Worm (Caenorhabditis elegans) whole organism, L3 larva: ENCODE results near the gene srz-94.

Experiments
- R02D3.7 ChIP-seq: fragments of 150-350 bp; optimal IDR thresholded peaks from 2 replicates; lab custom pipeline; 2014; ENCODE audit warnings: missing biosample characterization, missing genetic modification characterization
- ZK546.5 ChIP-seq: sonication (generic microtip); optimal IDR thresholded peaks from 2 replicates; lab custom pipeline; 2017; ENCODE audit warnings: missing biosample characterization, missing genetic modification characterization
- ama-1 ChIP-seq: fragments of 150-350 bp; optimal IDR thresholded peaks from 2 replicates; lab custom pipeline; 2018
- ceh-16 ChIP-seq: sonication (generic microtip); optimal IDR thresholded peaks from 2 replicates; lab custom pipeline; 2017; ENCODE audit warnings: missing biosample characterization, missing genetic modification characterization
- ceh-28 ChIP-seq: fragments of 150-350 bp; optimal IDR thresholded peaks from 2 replicates; lab custom pipeline; 2014; ENCODE audit warnings: missing biosample characterization, missing genetic modification reagents, missing genetic modification characterization
- ceh-82 ChIP-seq: fragments of 150-350 bp; optimal IDR thresholded peaks from 2 replicates; lab custom pipeline; 2014; ENCODE audit warnings: missing biosample characterization, missing genetic modification characterization
- ceh-9 ChIP-seq: sonication (generic microtip); optimal IDR thresholded peaks from 2 replicates; lab custom pipeline; 2018; ENCODE audit warnings: missing biosample characterization, missing genetic modification characterization
- egl-5 ChIP-seq: fragments of 150-350 bp; optimal IDR thresholded peaks from 2 replicates; lab custom pipeline; 2017; ENCODE audit warnings: missing biosample characterization, missing genetic modification reagents, missing genetic modification characterization, inconsistent platforms
- elt-1 ChIP-seq: fragments of 150-350 bp; optimal IDR thresholded peaks from 2 replicates; lab custom pipeline; 2014; ENCODE audit warnings: missing biosample characterization, missing genetic modification characterization
- elt-2 ChIP-seq: sonication (generic microtip); optimal IDR thresholded peaks from 2 replicates; lab custom pipeline; 2016; ENCODE audit warnings: missing genetic modification reagents, mild to moderate bottlenecking, missing genetic modification characterization, missing compliant biosample characterization
- eor-1 ChIP-seq, 2 experiments: fragments of 150-350 bp; optimal IDR thresholded peaks; 2 replicates each; lab custom pipeline; 2014 to 2018; ENCODE audit warnings: missing biosample characterization in 2 of 2, missing genetic modification characterization in 2 of 2
- fkh-10 ChIP-seq: sonication (generic microtip); optimal IDR thresholded peaks from 2 replicates; lab custom pipeline; 2017; ENCODE audit warnings: missing biosample characterization, missing genetic modification reagents, missing genetic modification characterization
- fos-1 ChIP-seq: fragments of 150-350 bp; optimal IDR thresholded peaks from 2 replicates; lab custom pipeline; 2014; ENCODE audit warnings: missing biosample characterization, missing genetic modification characterization
- hmg-11 ChIP-seq: sonication (generic microtip); optimal IDR thresholded peaks from 2 replicates; lab custom pipeline; 2016; ENCODE audit warnings: missing genetic modification characterization, missing compliant biosample characterization
- jun-1 ChIP-seq: fragments of 150-350 bp; optimal IDR thresholded peaks from 2 replicates; lab custom pipeline; 2014; ENCODE audit warnings: missing biosample characterization, missing genetic modification reagents, missing genetic modification characterization
- lin-15B ChIP-seq: fragments of 150-350 bp; optimal IDR thresholded peaks from 2 replicates; lab custom pipeline; 2014; ENCODE audit warnings: missing biosample characterization, missing genetic modification characterization
- lin-39 ChIP-seq: fragments of 150-350 bp; optimal IDR thresholded peaks from 2 replicates; lab custom pipeline; 2018; ENCODE audit warnings: missing biosample characterization, missing genetic modification reagents, missing genetic modification characterization
- mdl-1 ChIP-seq: fragments of 150-350 bp; optimal IDR thresholded peaks from 2 replicates; lab custom pipeline; 2014; ENCODE audit warnings: missing biosample characterization, missing genetic modification characterization
- nfya-1 ChIP-seq: sonication (generic microtip); optimal IDR thresholded peaks from 2 replicates; lab custom pipeline; 2017; ENCODE audit warnings: missing genetic modification characterization, mild to moderate bottlenecking, missing compliant biosample characterization, antibody characterized with exemption, moderate library complexity; ENCODE audit not compliant: insufficient read depth
- nhr-12 ChIP-seq: fragments of 150-350 bp; optimal IDR thresholded peaks from 2 replicates; lab custom pipeline; 2014; ENCODE audit warnings: missing biosample characterization, missing genetic modification characterization
- nhr-237 ChIP-seq: fragments of 150-350 bp; optimal IDR thresholded peaks from 2 replicates; lab custom pipeline; 2014; ENCODE audit warnings: missing biosample characterization, missing genetic modification characterization
- nhr-25 ChIP-seq: sonication (generic microtip); optimal IDR thresholded peaks from 2 replicates; lab custom pipeline; 2017; ENCODE audit warnings: missing biosample characterization, missing genetic modification characterization
- nhr-28 ChIP-seq: fragments of 150-350 bp; optimal IDR thresholded peaks from 2 replicates; lab custom pipeline; 2014; ENCODE audit warnings: missing biosample characterization, missing genetic modification characterization
- nhr-43 ChIP-seq: sonication (generic microtip); optimal IDR thresholded peaks from 2 replicates; lab custom pipeline; 2016; ENCODE audit warnings: mild to moderate bottlenecking, missing genetic modification characterization, missing compliant biosample characterization; ENCODE audit not compliant: poor library complexity, severe bottlenecking
- nhr-67 ChIP-seq: fragments of 150-350 bp; optimal IDR thresholded peaks from 2 replicates; lab custom pipeline; 2014; ENCODE audit warnings: missing biosample characterization, missing genetic modification characterization
- nhr-76 ChIP-seq: fragments of 150-350 bp; sonication (generic microtip); optimal IDR thresholded peaks from 5 replicates; lab custom pipeline; 2014; ENCODE audit warnings: missing biosample characterization, missing genetic modification characterization
- nhr-77 ChIP-seq: fragments of 150-350 bp; optimal IDR thresholded peaks from 2 replicates; lab custom pipeline; 2014; ENCODE audit warnings: missing biosample characterization, missing genetic modification characterization
- pha-4 ChIP-seq: fragments of 150-350 bp; optimal IDR thresholded peaks from 2 replicates; lab custom pipeline; 2014; ENCODE audit warnings: missing biosample characterization, missing genetic modification reagents, missing genetic modification characterization
- pqm-1 ChIP-seq: fragments of 150-350 bp; optimal IDR thresholded peaks from 2 replicates; lab custom pipeline; 2017; ENCODE audit warnings: missing biosample characterization, missing genetic modification characterization, inconsistent platforms
- skn-1 ChIP-seq: fragments of 150-350 bp; optimal IDR thresholded peaks from 2 replicates; lab custom pipeline; 2014; ENCODE audit warnings: missing biosample characterization, missing genetic modification characterization
- tbx-2 ChIP-seq: sonication (generic microtip); optimal IDR thresholded peaks from 2 replicates; lab custom pipeline; 2016; ENCODE audit warnings: mild to moderate bottlenecking, missing genetic modification characterization, missing compliant biosample characterization
- unc-39 ChIP-seq: sonication (generic microtip); optimal IDR thresholded peaks from 4 replicates; lab custom pipeline; 2017; ENCODE audit warnings: missing biosample characterization, missing genetic modification characterization
- unc-62 ChIP-seq: fragments of 150-350 bp; sonication (generic microtip); optimal IDR thresholded peaks from 4 replicates; lab custom pipeline; 2014; ENCODE audit warnings: missing biosample characterization, missing genetic modification reagents, missing genetic modification characterization
- zag-1 ChIP-seq: fragments of 150-350 bp; optimal IDR thresholded peaks from 2 replicates; lab custom pipeline; 2014; ENCODE audit warnings: missing biosample characterization, missing genetic modification characterization
- ztf-4 ChIP-seq: fragments of 150-350 bp; optimal IDR thresholded peaks from 2 replicates; lab custom pipeline; 2014; ENCODE audit warnings: missing biosample characterization, missing genetic modification characterization

srz-94 gene

DNA sequence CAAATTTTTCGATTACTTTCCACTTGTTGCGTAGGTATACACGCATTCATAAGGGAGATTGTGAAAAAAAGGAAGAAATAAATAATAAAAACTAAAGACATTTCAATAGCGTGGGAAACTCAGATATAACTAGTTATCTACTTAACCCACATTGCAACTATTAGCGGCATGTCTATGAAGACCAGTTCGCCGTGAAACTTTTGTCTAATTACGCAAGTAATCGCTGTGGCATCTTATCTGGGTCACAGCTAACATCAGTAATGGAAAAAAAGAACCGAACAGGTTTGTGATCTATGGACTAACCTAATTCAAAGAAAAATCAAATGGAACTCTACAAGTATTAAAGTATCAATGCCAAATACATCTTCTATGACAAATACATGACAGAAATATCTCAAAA, 22.5 kb downstream of the srz-94 start, which contains the start of gene clec-241:
Gene clec-241, minus strand, starts transcription at position 101 of the 400 bp plus-strand sequence.
- TF ChIP-seq nhr-25 (tag; lab: Kevin White, UChicago), result no peak
- no peak for TF ChIP-seq ceh-9 (tag; lab: Kevin White, UChicago)
- no peak for TF ChIP-seq unc-62
- no peak for TF ChIP-seq zag-1
- TF ChIP-seq ama-1, result no peak
- no peak for TF ChIP-seq nhr-28 (tag; lab: Kevin White, UChicago)
- TF ChIP-seq nhr-237 (tag; lab: Kevin White, UChicago), result no peak
- no peak for TF ChIP-seq nhr-12 (tag; lab: Kevin White, UChicago)
- TF ChIP-seq tbx-2, result no peak
- TF ChIP-seq fos-1, result no peak
- TF ChIP-seq nhr-43 (tag; lab: Kevin White, UChicago), result no peak

DNA sequence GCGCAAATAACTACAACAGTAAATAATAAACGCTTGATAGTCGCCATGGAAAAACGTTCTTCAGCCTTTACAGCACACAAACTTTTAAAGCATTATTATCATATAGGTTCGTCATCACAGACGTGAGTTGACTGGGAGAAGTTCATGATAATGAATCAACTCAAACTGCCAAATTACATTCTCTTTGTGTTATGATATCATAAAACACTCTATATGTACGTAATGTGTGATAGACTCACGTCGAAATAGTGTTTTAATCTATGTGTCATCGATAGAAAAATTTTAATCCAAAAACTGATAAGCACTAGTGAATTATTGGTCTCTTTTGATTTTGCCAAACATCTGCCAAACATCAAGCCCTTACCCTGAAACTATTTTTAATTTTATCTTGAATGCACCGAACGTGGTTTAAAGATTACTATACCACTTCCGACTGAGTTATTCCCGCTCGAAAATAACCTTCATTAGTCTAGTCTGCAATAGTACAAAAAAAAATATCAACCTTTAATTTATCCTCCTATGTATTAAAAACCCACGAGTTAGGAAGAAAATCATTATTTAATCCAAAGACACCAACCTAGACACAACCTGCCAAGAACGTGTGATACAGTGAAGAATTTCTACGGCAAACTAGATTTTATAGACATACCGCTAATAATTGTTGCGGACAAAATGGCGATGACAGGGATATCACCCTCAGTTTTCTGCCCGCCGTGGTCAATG, 26.2 kb downstream of the srz-94 start, which contains the start of the genes clc-12 and clec-240:
Gene clc-12, minus strand, starts transcription at position 47 of the 723 bp plus-strand sequence.
Gene clec-240, plus strand, starts transcription at position 673 of the 723 bp plus-strand sequence.
- TF ChIP-seq pqm-1 (peak; percentile 77), lin-39 (no peak), nhr-25 (tag; lab: Kevin White, UChicago) (no peak), elt-2 (peak; percentile 64)

DNA sequence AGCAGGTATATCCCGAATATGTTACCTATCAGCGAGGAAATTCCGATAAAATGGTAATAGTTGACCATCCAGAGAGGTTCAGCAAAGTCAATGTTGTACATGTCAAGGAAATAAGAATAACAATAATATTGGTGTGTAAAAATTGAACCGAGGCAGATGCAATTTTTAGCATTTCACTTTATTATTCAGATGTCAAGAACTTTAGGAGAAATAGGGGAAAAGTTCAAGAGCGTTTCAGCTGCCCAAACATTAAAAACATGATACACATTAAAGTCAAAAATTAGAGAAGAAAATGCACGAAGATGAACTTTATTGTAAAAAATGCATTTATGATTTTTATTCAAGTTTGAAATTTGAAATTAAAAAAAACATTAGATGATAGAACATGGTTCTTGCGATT, 27.4 kb downstream of the srz-94 start, which contains the start of gene sri-69:
Gene sri-69, minus strand, starts transcription at position 101 of the 400 bp plus-strand sequence.
- no peak for TF ChIP-seq tbx-2
- no peak for TF ChIP-seq ZK546.5 (tag; lab: Kevin White, UChicago)
- TF ChIP-seq unc-39 (tag; lab: Kevin White, UChicago), result no peak
- no peak for TF ChIP-seq fkh-10 (GFP tag; lab: Kevin White, UChicago)
- no peak for TF ChIP-seq ama-1
- no peak for TF ChIP-seq skn-1
- TF ChIP-seq nhr-67, result no peak
- TF ChIP-seq ceh-82 (tag; lab: Kevin White, UChicago), result no peak
- TF ChIP-seq lin-15B (tag; lab: Kevin White, UChicago), result no peak
- TF ChIP-seq ceh-16 (tag; lab: Kevin White, UChicago), result no peak
- no peak for TF ChIP-seq mdl-1 (tag; lab: Kevin White, UChicago)
- no peak for TF ChIP-seq egl-5 (tag; lab: Kevin White, UChicago)
- no peak for TF ChIP-seq R02D3.7 (tag; lab: Kevin White, UChicago)
- no peak for TF ChIP-seq pqm-1
- no peak for TF ChIP-seq nhr-237 (tag; lab: Kevin White, UChicago)
- no peak for TF ChIP-seq nfya-1
- TF ChIP-seq ztf-4 (tag; lab: Kevin White, UChicago), result no peak
- TF ChIP-seq nhr-76 (tag; lab: Kevin White, UChicago), result no peak
- no peak for TF ChIP-seq eor-1 (tag; optimal IDR thresholded peaks at IDR 0.05; lab: Kevin White, UChicago)

DNA sequence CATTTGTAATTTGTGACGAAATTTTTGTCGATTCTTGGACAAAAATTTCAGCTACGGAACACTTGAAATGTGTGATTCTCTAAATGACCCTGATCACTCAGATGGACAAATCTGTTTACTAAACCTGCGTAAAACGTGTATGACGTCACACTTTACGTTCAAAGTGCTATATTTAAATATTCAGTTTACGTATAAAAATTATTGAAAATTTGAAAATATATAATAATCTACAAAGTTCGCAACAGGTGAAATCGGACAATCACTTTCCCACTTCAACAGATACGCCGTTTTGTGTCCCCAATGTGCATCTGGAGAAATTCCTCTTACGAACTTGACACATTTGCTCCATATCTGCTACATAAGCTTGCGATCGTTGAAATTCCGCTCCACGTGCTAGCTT, 30.6 kb downstream of the srz-94 start, which contains the start of gene srh-131:
Gene srh-131, plus strand, starts transcription at position 301 of the 400 bp plus-strand sequence.
- TF ChIP-seq ztf-4 (tag; lab: Kevin White, UChicago) (no peak), eor-1 (tag; optimal IDR thresholded peaks at IDR 0.05; lab: Kevin White, UChicago) (no peak), ceh-28 (tag; lab: Kevin White, UChicago) (no peak)

DNA sequence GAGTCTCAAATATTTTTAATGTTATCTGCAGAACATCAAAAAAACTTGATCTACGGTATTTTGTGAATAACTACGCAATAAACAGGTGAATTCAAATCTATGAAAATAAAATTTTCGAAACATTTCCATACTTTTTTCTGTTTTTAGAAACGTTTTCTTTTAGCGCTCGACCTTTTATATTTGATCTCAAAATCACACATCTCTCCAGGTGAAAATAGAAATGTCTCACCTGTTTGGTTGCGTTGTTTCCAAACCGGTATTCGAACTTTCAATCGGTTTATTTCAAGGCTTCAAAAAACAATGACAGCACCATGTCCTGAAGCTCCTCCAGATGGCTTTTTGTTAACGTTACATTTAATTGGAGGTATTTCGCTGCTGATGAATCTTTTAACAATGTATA, 34.6 kb downstream of the srz-94 start, which contains the start of gene sri-9:
Gene sri-9, plus strand, starts transcription at position 301 of the 400 bp plus-strand sequence.
- TF ChIP-seq nfya-1 (no peak), nhr-25 (tag; lab: Kevin White, UChicago) (no peak), jun-1 (tag; lab: Kevin White, UChicago) (no peak), fos-1 (no peak), nhr-77 (tag; lab: Kevin White, UChicago) (no peak), pha-4 (tag; lab: Kevin White, UChicago) (no peak), hmg-11 (no peak), elt-1 (tag; lab: Kevin White, UChicago) (no peak), egl-5 (tag; lab: Kevin White, UChicago) (no peak), nhr-76 (tag; lab: Kevin White, UChicago) (no peak)
- TF ChIP-seq, all 47 proteins: peak for 0
